Worm (Caenorhabditis elegans): ENCODE measurements around the gene K01D12.15.

Gene K01D12.15

DNA sequence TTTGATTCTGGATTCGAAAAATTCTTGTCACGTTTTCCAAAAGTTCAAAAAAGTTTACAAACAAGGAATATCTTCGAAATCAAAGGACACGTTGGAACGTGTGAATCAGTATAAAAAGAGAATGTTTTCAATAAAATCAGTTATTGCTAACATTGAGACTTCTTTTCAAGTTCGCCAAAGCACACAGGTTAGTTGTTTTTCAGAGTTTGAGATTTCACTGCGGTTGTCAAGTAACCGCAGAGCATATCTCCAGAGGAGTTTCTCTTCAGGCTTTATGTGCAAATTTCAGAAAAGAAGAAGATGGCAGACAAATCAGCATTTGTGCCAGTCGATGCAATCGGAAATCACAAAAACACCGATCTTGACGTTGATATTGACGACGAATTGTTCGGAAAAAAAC is at the start of gene K01D12.15:
Gene K01D12.15 (plus strand): TSS at position 301 of the 400 bp plus-strand sequence.
- no peak for TF ChIP-seq med-1 (GFP tag; optimal IDR thresholded peaks at IDR 0.05; ENCODE audit: insufficient read depth)
- no peak for TF ChIP-seq ztf-29 (GFP tag; IDR thresholded peaks at IDR 0.05)

DNA sequence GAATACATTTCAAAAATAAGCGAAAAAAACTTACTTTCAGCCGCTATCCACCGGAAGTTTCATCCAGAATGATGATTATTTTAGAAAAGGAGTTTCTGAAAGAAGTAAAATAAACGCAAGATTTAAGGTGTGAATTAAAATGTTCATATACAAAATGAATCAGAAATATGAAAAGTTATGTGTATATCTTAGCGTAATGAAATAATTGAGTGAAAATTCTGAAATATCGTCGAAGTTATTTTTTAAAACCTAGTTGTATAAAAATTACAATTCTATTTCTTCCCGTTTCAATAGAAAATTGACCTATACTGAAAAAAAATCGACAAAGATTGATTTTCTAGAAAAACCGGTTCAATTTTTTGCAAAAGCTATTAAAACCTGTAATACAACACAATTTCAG is 48.4 kb upstream of the K01D12.15 start, which contains the start of gene twk-13:
Gene twk-13 (minus strand): TSS at position 101 of the 400 bp plus-strand sequence.
- TF ChIP-seq ref-1 (GFP tag; conservative IDR thresholded peaks at IDR 0.05) (no peak), med-1 (GFP tag; optimal IDR thresholded peaks at IDR 0.05; ENCODE audit: insufficient read depth) (no peak), tab-1 (GFP tag; IDR thresholded peaks at IDR 0.05) (no peak), cog-1 (tag; optimal IDR thresholded peaks at IDR 0.05) (no peak), flt-1 (GFP tag; IDR thresholded peaks at IDR 0.05) (no peak), T22C8.4 (GFP tag; IDR thresholded peaks at IDR 0.05) (no peak), klf-2 (GFP tag; conservative IDR thresholded peaks at IDR 0.05) (no peak), ztf-29 (GFP tag; IDR thresholded peaks at IDR 0.05) (no peak), ztf-23 (GFP tag; IDR thresholded peaks at IDR 0.05) (no peak)

DNA sequence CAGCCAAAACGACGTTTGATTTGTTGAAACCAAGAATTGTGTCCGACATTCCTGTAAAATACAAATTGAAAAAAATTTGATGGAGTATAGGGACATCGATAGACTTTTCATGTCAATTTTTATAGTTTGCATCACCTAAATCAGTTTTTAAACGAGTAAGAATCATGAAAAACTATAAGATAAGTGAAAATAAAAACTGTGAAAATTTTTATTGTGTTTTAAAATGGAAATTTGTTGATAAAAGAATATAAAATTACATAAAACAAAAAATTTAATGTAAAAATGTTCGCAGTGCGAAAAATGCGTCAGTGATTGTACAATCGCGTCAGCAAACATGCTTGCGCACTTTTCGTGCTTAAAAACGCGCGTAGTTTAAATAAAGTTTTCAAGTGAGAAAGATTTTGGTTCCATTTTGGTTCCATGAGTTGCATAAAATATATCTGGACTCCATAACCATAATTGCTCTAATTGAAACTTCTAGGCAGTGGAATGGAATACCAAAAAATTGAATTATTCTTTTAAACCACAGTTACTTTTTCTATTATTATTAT is 42.8 kb upstream of the K01D12.15 start, which contains the start of gene tomm-20:
Gene tomm-20 (minus strand): TSS at position 51 of the 551 bp plus-strand sequence.
- TF ChIP-seq T22C8.4 (GFP tag; IDR thresholded peaks at IDR 0.05), result no peak
- peak; percentile 72 for TF ChIP-seq klf-2 (GFP tag; conservative IDR thresholded peaks at IDR 0.05)
- TF ChIP-seq cog-1 (tag; optimal IDR thresholded peaks at IDR 0.05), result peak; percentile 83
- peak; percentile 88 for TF ChIP-seq ztf-23 (GFP tag; IDR thresholded peaks at IDR 0.05)
- TF ChIP-seq ref-1 (GFP tag; conservative IDR thresholded peaks at IDR 0.05), result no peak
- peak; percentile 54 for TF ChIP-seq med-1 (GFP tag; optimal IDR thresholded peaks at IDR 0.05; ENCODE audit: insufficient read depth)
- TF ChIP-seq flt-1 (GFP tag; IDR thresholded peaks at IDR 0.05), result peak; percentile 87

DNA sequence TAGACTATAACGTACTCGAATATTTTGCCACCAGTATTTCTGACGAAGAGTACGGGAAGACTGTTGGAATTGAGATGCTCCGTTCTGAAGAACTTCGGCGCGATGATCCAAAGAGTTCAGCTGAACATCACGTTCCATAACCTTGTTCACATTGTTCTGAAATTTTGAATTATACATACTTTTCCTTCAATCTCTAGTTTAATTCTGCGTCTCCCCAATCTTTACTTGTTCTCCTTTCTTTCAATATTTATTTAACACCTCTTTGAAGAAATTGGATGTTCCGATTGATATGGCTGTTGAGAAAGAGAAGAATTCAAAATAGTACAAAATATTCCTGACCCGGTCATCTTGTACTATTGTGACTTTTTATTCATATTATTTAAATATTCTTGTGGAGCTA is 41.4 kb upstream of the K01D12.15 start, which contains the start of gene F23H12.3:
Gene F23H12.3 (plus strand): TSS at position 301 of the 400 bp plus-strand sequence.
- no peak for TF ChIP-seq ztf-23 (GFP tag; IDR thresholded peaks at IDR 0.05)
- no peak for TF ChIP-seq T22C8.4 (GFP tag; IDR thresholded peaks at IDR 0.05)
- TF ChIP-seq cog-1 (tag; optimal IDR thresholded peaks at IDR 0.05), result no peak
- no peak for TF ChIP-seq med-1 (GFP tag; optimal IDR thresholded peaks at IDR 0.05; ENCODE audit: insufficient read depth)
- TF ChIP-seq ztf-29 (GFP tag; IDR thresholded peaks at IDR 0.05), result no peak
- no peak for TF ChIP-seq ref-1 (GFP tag; conservative IDR thresholded peaks at IDR 0.05)
- no peak for TF ChIP-seq flt-1 (GFP tag; IDR thresholded peaks at IDR 0.05)
- no peak for TF ChIP-seq klf-2 (GFP tag; conservative IDR thresholded peaks at IDR 0.05)
- no peak for TF ChIP-seq tab-1 (GFP tag; IDR thresholded peaks at IDR 0.05)

DNA sequence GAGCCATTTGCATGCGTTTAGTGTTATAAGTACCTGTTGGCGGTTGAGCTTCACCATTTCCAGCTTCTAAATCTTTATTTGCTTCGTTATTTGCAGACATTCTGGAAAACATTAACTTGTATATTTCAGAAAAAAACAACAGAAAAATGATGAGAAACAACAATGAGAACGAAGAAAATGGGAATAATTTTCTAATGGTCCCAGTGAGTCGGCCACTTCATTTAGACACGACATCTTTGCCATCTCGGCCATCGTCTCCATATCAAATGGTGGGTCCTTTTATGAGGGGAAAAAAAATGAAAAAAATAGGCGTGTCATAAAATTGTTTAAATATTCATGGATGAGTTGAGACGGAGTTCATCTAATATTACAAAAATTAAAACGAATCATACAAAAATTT is 40.4 kb upstream of the K01D12.15 start, which contains the start of gene snb-2:
Gene snb-2 (minus strand): TSS at position 101 of the 400 bp plus-strand sequence.
- TF ChIP-seq med-1 (GFP tag; optimal IDR thresholded peaks at IDR 0.05; ENCODE audit: insufficient read depth) (no peak), cog-1 (tag; optimal IDR thresholded peaks at IDR 0.05) (no peak), ztf-29 (GFP tag; IDR thresholded peaks at IDR 0.05) (no peak), tab-1 (GFP tag; IDR thresholded peaks at IDR 0.05) (no peak), flt-1 (GFP tag; IDR thresholded peaks at IDR 0.05) (no peak), T22C8.4 (GFP tag; IDR thresholded peaks at IDR 0.05) (no peak), ztf-23 (GFP tag; IDR thresholded peaks at IDR 0.05) (no peak), klf-2 (GFP tag; conservative IDR thresholded peaks at IDR 0.05) (no peak), ref-1 (GFP tag; conservative IDR thresholded peaks at IDR 0.05) (no peak)

DNA sequence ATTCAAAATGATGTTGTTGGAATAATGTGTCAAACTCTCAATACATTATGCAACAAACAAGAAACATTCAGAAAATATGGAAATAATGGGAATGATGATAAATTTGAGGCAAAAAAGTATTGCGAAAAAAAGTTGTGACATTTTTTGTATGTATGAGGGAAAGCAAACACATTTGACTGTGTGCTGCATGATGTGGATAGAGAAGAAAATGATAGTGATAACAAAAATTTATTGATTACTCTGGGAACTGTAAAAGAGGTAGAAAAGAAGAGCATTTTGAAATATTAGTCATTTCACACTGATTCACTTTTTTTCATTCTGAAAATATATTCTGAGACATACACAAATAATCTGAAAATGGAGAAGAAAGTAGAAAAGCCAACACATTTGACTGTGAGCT is 38.4 kb upstream of the K01D12.15 start:
- TF ChIP-seq klf-2 (GFP tag; conservative IDR thresholded peaks at IDR 0.05) (no peak), med-1 (GFP tag; optimal IDR thresholded peaks at IDR 0.05; ENCODE audit: insufficient read depth) (no peak), T22C8.4 (GFP tag; IDR thresholded peaks at IDR 0.05) (no peak), ztf-23 (GFP tag; IDR thresholded peaks at IDR 0.05) (no peak), ref-1 (GFP tag; conservative IDR thresholded peaks at IDR 0.05) (no peak), ztf-29 (GFP tag; IDR thresholded peaks at IDR 0.05) (no peak), flt-1 (GFP tag; IDR thresholded peaks at IDR 0.05) (no peak), cog-1 (tag; optimal IDR thresholded peaks at IDR 0.05) (no peak), tab-1 (GFP tag; IDR thresholded peaks at IDR 0.05) (no peak)

DNA sequence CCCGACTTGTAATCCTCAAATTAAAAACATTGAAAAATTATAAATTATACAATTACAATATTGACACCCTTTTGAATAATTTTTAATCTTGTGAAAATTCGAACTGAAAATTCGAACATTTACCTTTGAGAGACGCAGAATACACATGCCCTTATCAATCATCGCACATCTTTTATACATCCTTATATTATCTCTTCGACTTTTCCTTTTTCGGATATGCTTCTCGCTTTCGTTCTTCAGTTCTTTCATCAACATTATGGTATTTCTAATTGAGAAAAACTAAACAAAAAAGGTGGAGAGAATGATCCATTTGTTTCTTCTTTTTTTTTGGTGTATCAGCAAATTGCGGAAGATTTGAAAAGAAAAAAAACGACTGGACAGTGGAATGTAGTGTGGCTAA is 36.9 kb upstream of the K01D12.15 start:
- TF ChIP-seq T22C8.4 (GFP tag; IDR thresholded peaks at IDR 0.05) (no peak), flt-1 (GFP tag; IDR thresholded peaks at IDR 0.05) (no peak), cog-1 (tag; optimal IDR thresholded peaks at IDR 0.05) (no peak), tab-1 (GFP tag; IDR thresholded peaks at IDR 0.05) (no peak), med-1 (GFP tag; optimal IDR thresholded peaks at IDR 0.05; ENCODE audit: insufficient read depth) (no peak), klf-2 (GFP tag; conservative IDR thresholded peaks at IDR 0.05) (no peak), ztf-23 (GFP tag; IDR thresholded peaks at IDR 0.05) (no peak), ref-1 (GFP tag; conservative IDR thresholded peaks at IDR 0.05) (no peak), ztf-29 (GFP tag; IDR thresholded peaks at IDR 0.05) (no peak)

DNA sequence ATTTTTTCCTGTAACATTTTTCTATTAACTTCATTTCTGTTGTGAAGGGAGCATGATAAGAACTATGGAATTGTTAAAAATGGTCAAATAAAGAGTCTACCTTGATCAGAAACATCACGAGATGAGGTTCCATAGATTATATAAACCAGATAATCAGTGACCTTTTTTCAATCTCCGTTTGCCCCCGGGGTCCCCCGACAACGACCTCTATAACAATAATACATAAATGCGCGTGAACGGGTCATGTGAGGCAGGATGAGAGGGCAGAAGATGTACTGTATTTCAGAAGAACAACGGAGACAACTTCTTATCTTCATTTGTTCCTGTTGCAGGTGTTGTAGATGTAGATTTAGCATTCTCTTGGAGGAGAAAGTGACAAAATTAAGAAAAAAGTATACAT is 34.4 kb upstream of the K01D12.15 start:
- TF ChIP-seq klf-2 (GFP tag; conservative IDR thresholded peaks at IDR 0.05) (no peak), ztf-23 (GFP tag; IDR thresholded peaks at IDR 0.05) (no peak), tab-1 (GFP tag; IDR thresholded peaks at IDR 0.05) (no peak), cog-1 (tag; optimal IDR thresholded peaks at IDR 0.05) (no peak), ztf-29 (GFP tag; IDR thresholded peaks at IDR 0.05) (no peak), med-1 (GFP tag; optimal IDR thresholded peaks at IDR 0.05; ENCODE audit: insufficient read depth) (no peak), flt-1 (GFP tag; IDR thresholded peaks at IDR 0.05) (no peak), ref-1 (GFP tag; conservative IDR thresholded peaks at IDR 0.05) (no peak), T22C8.4 (GFP tag; IDR thresholded peaks at IDR 0.05) (no peak)

DNA sequence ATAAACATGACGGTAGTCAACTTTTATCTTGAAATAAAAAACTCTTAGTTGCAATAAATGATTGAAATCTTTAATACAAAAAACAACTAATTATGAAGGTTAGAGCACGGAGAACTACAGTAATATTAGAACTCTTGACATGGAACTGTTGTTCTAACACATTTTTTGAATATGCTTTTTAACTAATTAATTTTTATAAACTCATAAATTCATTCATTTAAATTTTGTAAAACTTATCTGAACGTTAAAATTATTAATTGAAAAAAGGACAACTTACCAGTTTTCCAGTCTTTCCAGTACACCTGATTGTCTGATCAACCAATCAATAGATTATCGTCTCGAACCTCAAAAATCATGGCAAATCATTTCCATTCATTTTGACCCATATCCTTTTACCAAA is 33.8 kb upstream of the K01D12.15 start, which contains the start of gene sqt-3:
Gene sqt-3 (plus strand): TSS at position 301 of the 400 bp plus-strand sequence.
- no peak for TF ChIP-seq T22C8.4 (GFP tag; IDR thresholded peaks at IDR 0.05)
- TF ChIP-seq ref-1 (GFP tag; conservative IDR thresholded peaks at IDR 0.05), result no peak
- no peak for TF ChIP-seq ztf-29 (GFP tag; IDR thresholded peaks at IDR 0.05)
- TF ChIP-seq klf-2 (GFP tag; conservative IDR thresholded peaks at IDR 0.05), result no peak
- TF ChIP-seq med-1 (GFP tag; optimal IDR thresholded peaks at IDR 0.05; ENCODE audit: insufficient read depth), result no peak
- no peak for TF ChIP-seq tab-1 (GFP tag; IDR thresholded peaks at IDR 0.05)

DNA sequence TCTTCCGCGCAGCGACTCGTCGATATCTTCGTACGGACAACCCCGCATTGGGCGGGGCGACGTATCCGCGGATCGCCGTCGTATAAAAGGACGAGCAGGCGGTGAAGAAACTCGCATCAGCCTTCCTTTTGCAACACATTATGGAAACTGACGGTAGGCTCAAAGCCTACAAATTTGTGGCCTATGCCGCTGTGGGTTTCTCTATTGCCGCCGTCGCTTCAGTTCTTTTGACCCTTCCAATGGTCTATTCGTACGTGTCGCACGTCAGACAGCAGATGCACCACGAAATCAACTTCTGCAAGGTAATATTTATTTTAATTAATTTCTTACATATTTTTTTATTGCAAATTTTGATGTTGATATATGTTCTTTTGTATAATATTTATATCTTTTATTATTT is 33.4 kb upstream of the K01D12.15 start:
- TF ChIP-seq T22C8.4 (GFP tag; IDR thresholded peaks at IDR 0.05) (no peak; the same call in 1 of the 2 replicates), tab-1 (GFP tag; IDR thresholded peaks at IDR 0.05) (no peak), cog-1 (tag; optimal IDR thresholded peaks at IDR 0.05) (no peak), med-1 (GFP tag; optimal IDR thresholded peaks at IDR 0.05; ENCODE audit: insufficient read depth) (no peak), klf-2 (GFP tag; conservative IDR thresholded peaks at IDR 0.05) (no peak), flt-1 (GFP tag; IDR thresholded peaks at IDR 0.05) (no peak), ztf-29 (GFP tag; IDR thresholded peaks at IDR 0.05) (no peak), ztf-23 (GFP tag; IDR thresholded peaks at IDR 0.05) (no peak), ref-1 (GFP tag; conservative IDR thresholded peaks at IDR 0.05) (no peak)

Measured in whole organism, midembryonic.